Worm (Caenorhabditis elegans) whole organism, L4/young adult: ENCODE data around the gene C55A6.12.

Experiments used
- W03F9.2 ChIP-seq: fragments of 150-350 bp; optimal IDR thresholded peaks from 2 replicates; lab custom pipeline; 2014; ENCODE audit warnings: missing biosample characterization, missing genetic modification characterization
- dao-5 ChIP-seq: sonication (generic microtip); optimal IDR thresholded peaks from 2 replicates; lab custom pipeline; 2016; ENCODE audit warnings: missing genotype, missing genetic modification characterization, moderate library complexity, missing compliant biosample characterization
- him-1 ChIP-seq: sonication (generic microtip); optimal IDR thresholded peaks from 2 replicates; lab custom pipeline; 2016; ENCODE audit warnings: missing genotype, missing genetic modification reagents, missing genetic modification characterization, missing compliant biosample characterization

Gene C55A6.12

ce11 chrV:11532535-11532853, 29.6 kb upstream of the C55A6.12 start:
- TF ChIP-seq W03F9.2 (tag; lab: Kevin White, UChicago), result no peak
- TF ChIP-seq him-1 (tag; lab: Kevin White, UChicago), result no peak
- TF ChIP-seq dao-5 (tag; lab: Kevin White, UChicago), result no peak

ce11 chrV:11531831-11532534, 29.1 kb upstream of the C55A6.12 start:
- TF ChIP-seq dao-5 (tag; lab: Kevin White, UChicago) (peak; percentile 43), him-1 (tag; lab: Kevin White, UChicago) (no peak), W03F9.2 (tag; lab: Kevin White, UChicago) (peak; percentile 23)

ce11 chrV:11531100-11531499, 28.2 kb upstream of the C55A6.12 start:
- TF ChIP-seq W03F9.2 (tag; lab: Kevin White, UChicago), result no peak
- no peak for TF ChIP-seq dao-5 (tag; lab: Kevin White, UChicago)
- TF ChIP-seq him-1 (tag; lab: Kevin White, UChicago), result no peak

ce11 chrV:11529541-11529940, 26.6 kb upstream of the C55A6.12 start:
- no peak for TF ChIP-seq W03F9.2 (tag; lab: Kevin White, UChicago)
- no peak for TF ChIP-seq him-1 (tag; lab: Kevin White, UChicago)

- no peak for TF ChIP-seq W03F9.2 (tag; lab: Kevin White, UChicago)
Measured at ce11 chrV:11528633-11529327, 25.8 kb upstream of the C55A6.12 start.

ce11 chrV:11527531-11527930, 24.6 kb upstream of the C55A6.12 start, which contains the start of gene ccch-1:
ccch-1 (plus strand) TSS chrV:11527831.
- TF ChIP-seq him-1 (tag; lab: Kevin White, UChicago) (no peak), dao-5 (tag; lab: Kevin White, UChicago) (no peak), W03F9.2 (tag; lab: Kevin White, UChicago) (no peak)

- no peak for TF ChIP-seq him-1 (tag; lab: Kevin White, UChicago)
- no peak for TF ChIP-seq W03F9.2 (tag; lab: Kevin White, UChicago)
- no peak for TF ChIP-seq dao-5 (tag; lab: Kevin White, UChicago)
Measured at ce11 chrV:11526927-11527491, 24.1 kb upstream of the C55A6.12 start.

ce11 chrV:11525338-11525737, 22.4 kb upstream of the C55A6.12 start:
- no peak for TF ChIP-seq dao-5 (tag; lab: Kevin White, UChicago)
- TF ChIP-seq him-1 (tag; lab: Kevin White, UChicago), result no peak
- TF ChIP-seq W03F9.2 (tag; lab: Kevin White, UChicago), result no peak

- TF ChIP-seq W03F9.2 (tag; lab: Kevin White, UChicago), result peak; percentile 85
- peak; percentile 12 for TF ChIP-seq him-1 (tag; lab: Kevin White, UChicago)
- TF ChIP-seq dao-5 (tag; lab: Kevin White, UChicago), result no peak
Measured at ce11 chrV:11521448-11521847, 18.5 kb upstream of the C55A6.12 start, which contains the start of gene pafo-1. pafo-1 (plus strand) TSS chrV:11521703.

- TF ChIP-seq him-1 (tag; lab: Kevin White, UChicago) (no peak), W03F9.2 (tag; lab: Kevin White, UChicago) (no peak), dao-5 (tag; lab: Kevin White, UChicago) (no peak)
Measured at ce11 chrV:11520215-11520614, 17.3 kb upstream of the C55A6.12 start, which contains the start of the genes C55A6.11 and C55A6.7. C55A6.11 (plus strand) TSS chrV:11520515. C55A6.7 (minus strand) TSS chrV:11520530.

ce11 chrV:11517789-11518188, 14.9 kb upstream of the C55A6.12 start, which contains the start of gene C55A6.4:
C55A6.4 (minus strand) TSS chrV:11517889.
- TF ChIP-seq him-1 (tag; lab: Kevin White, UChicago) (no peak), dao-5 (tag; lab: Kevin White, UChicago) (no peak), W03F9.2 (tag; lab: Kevin White, UChicago) (no peak)

- no peak for TF ChIP-seq dao-5 (tag; lab: Kevin White, UChicago)
- TF ChIP-seq W03F9.2 (tag; lab: Kevin White, UChicago), result no peak
- TF ChIP-seq him-1 (tag; lab: Kevin White, UChicago), result no peak
Measured at ce11 chrV:11516141-11516591, 13.2 kb upstream of the C55A6.12 start, which contains the start of gene sdz-8. sdz-8 (minus strand) TSS chrV:11516191.

ce11 chrV:11515145-11515544, 12.2 kb upstream of the C55A6.12 start:
- TF ChIP-seq W03F9.2 (tag; lab: Kevin White, UChicago) (no peak), dao-5 (tag; lab: Kevin White, UChicago) (no peak), him-1 (tag; lab: Kevin White, UChicago) (no peak)
